Worm (Caenorhabditis elegans) whole organism, L3 larva: ENCODE results near the gene Y51A2D.18.
A peak's percentile ranks its signal among the peaks of the same experiment; 100 is the strongest.

ENCODE experiments used
- R02D3.7 ChIP-seq: fragments of 150-350 bp; optimal IDR thresholded peaks from 2 replicates; lab custom pipeline; 2014; ENCODE audit warnings: missing biosample characterization, missing genetic modification characterization
- ZK546.5 ChIP-seq: sonication (generic microtip); optimal IDR thresholded peaks from 2 replicates; lab custom pipeline; 2017; ENCODE audit warnings: missing biosample characterization, missing genetic modification characterization
- aly-2 ChIP-seq: fragments of 150-350 bp; optimal IDR thresholded peaks from 2 replicates; lab custom pipeline; 2014; ENCODE audit warnings: missing biosample characterization, missing genetic modification characterization
- ama-1 ChIP-seq: fragments of 150-350 bp; optimal IDR thresholded peaks from 2 replicates; lab custom pipeline; 2018
- ceh-28 ChIP-seq: fragments of 150-350 bp; optimal IDR thresholded peaks from 2 replicates; lab custom pipeline; 2014; ENCODE audit warnings: missing biosample characterization, missing genetic modification reagents, missing genetic modification characterization
- ceh-82 ChIP-seq: fragments of 150-350 bp; optimal IDR thresholded peaks from 2 replicates; lab custom pipeline; 2014; ENCODE audit warnings: missing biosample characterization, missing genetic modification characterization
- daf-12 ChIP-seq: fragments of 150-350 bp; optimal IDR thresholded peaks from 2 replicates; lab custom pipeline; 2014; ENCODE audit warnings: missing biosample characterization, missing genetic modification reagents, missing genetic modification characterization
- egl-27 ChIP-seq: sonication (generic microtip); optimal IDR thresholded peaks from 4 replicates; lab custom pipeline; 2017; ENCODE audit warnings: missing biosample characterization, missing genetic modification reagents, missing genetic modification characterization
- elt-1 ChIP-seq: fragments of 150-350 bp; optimal IDR thresholded peaks from 2 replicates; lab custom pipeline; 2014; ENCODE audit warnings: missing biosample characterization, missing genetic modification characterization
- elt-2 ChIP-seq: sonication (generic microtip); optimal IDR thresholded peaks from 2 replicates; lab custom pipeline; 2016; ENCODE audit warnings: missing genetic modification reagents, mild to moderate bottlenecking, missing genetic modification characterization, missing compliant biosample characterization
- eor-1 ChIP-seq, 2 experiments: fragments of 150-350 bp; optimal IDR thresholded peaks; 2 replicates each; lab custom pipeline; 2014 to 2018; ENCODE audit warnings: missing biosample characterization in 2 of 2, missing genetic modification characterization in 2 of 2
- fos-1 ChIP-seq: fragments of 150-350 bp; optimal IDR thresholded peaks from 2 replicates; lab custom pipeline; 2014; ENCODE audit warnings: missing biosample characterization, missing genetic modification characterization
- hmg-11 ChIP-seq: sonication (generic microtip); optimal IDR thresholded peaks from 2 replicates; lab custom pipeline; 2016; ENCODE audit warnings: missing genetic modification characterization, missing compliant biosample characterization
- jun-1 ChIP-seq: fragments of 150-350 bp; optimal IDR thresholded peaks from 2 replicates; lab custom pipeline; 2014; ENCODE audit warnings: missing biosample characterization, missing genetic modification reagents, missing genetic modification characterization
- lin-15B ChIP-seq: fragments of 150-350 bp; optimal IDR thresholded peaks from 2 replicates; lab custom pipeline; 2014; ENCODE audit warnings: missing biosample characterization, missing genetic modification characterization
- lsy-12 ChIP-seq: sonication (generic microtip); optimal IDR thresholded peaks from 2 replicates; lab custom pipeline; 2016; ENCODE audit warnings: mild to moderate bottlenecking, missing genetic modification characterization, missing compliant biosample characterization
- mdl-1 ChIP-seq: fragments of 150-350 bp; optimal IDR thresholded peaks from 2 replicates; lab custom pipeline; 2014; ENCODE audit warnings: missing biosample characterization, missing genetic modification characterization
- nfya-1 ChIP-seq: sonication (generic microtip); optimal IDR thresholded peaks from 2 replicates; lab custom pipeline; 2017; ENCODE audit warnings: missing genetic modification characterization, mild to moderate bottlenecking, missing compliant biosample characterization, antibody characterized with exemption, moderate library complexity; ENCODE audit not compliant: insufficient read depth
- nhr-11 ChIP-seq: fragments of 150-350 bp; optimal IDR thresholded peaks from 2 replicates; lab custom pipeline; 2014; ENCODE audit warnings: missing biosample characterization, missing genetic modification characterization
- nhr-28 ChIP-seq: fragments of 150-350 bp; optimal IDR thresholded peaks from 2 replicates; lab custom pipeline; 2014; ENCODE audit warnings: missing biosample characterization, missing genetic modification characterization
- nhr-67 ChIP-seq: fragments of 150-350 bp; optimal IDR thresholded peaks from 2 replicates; lab custom pipeline; 2014; ENCODE audit warnings: missing biosample characterization, missing genetic modification characterization
- nhr-76 ChIP-seq: fragments of 150-350 bp; sonication (generic microtip); optimal IDR thresholded peaks from 5 replicates; lab custom pipeline; 2014; ENCODE audit warnings: missing biosample characterization, missing genetic modification characterization
- nhr-77 ChIP-seq: fragments of 150-350 bp; optimal IDR thresholded peaks from 2 replicates; lab custom pipeline; 2014; ENCODE audit warnings: missing biosample characterization, missing genetic modification characterization
- pha-4 ChIP-seq: fragments of 150-350 bp; optimal IDR thresholded peaks from 2 replicates; lab custom pipeline; 2014; ENCODE audit warnings: missing biosample characterization, missing genetic modification reagents, missing genetic modification characterization
- pqm-1 ChIP-seq: fragments of 150-350 bp; optimal IDR thresholded peaks from 2 replicates; lab custom pipeline; 2017; ENCODE audit warnings: missing biosample characterization, missing genetic modification characterization, inconsistent platforms
- sea-2 ChIP-seq: fragments of 150-350 bp; sonication (generic microtip); optimal IDR thresholded peaks from 4 replicates; lab custom pipeline; 2014; ENCODE audit warnings: missing biosample characterization, missing genetic modification reagents, missing genetic modification characterization
- skn-1 ChIP-seq: fragments of 150-350 bp; optimal IDR thresholded peaks from 2 replicates; lab custom pipeline; 2014; ENCODE audit warnings: missing biosample characterization, missing genetic modification characterization
- snpc-4 ChIP-seq: fragments of 150-350 bp; optimal IDR thresholded peaks from 2 replicates; lab custom pipeline; 2014; ENCODE audit warnings: missing biosample characterization, missing genetic modification characterization
- tbx-2 ChIP-seq: sonication (generic microtip); optimal IDR thresholded peaks from 2 replicates; lab custom pipeline; 2016; ENCODE audit warnings: mild to moderate bottlenecking, missing genetic modification characterization, missing compliant biosample characterization
- unc-62 ChIP-seq: fragments of 150-350 bp; sonication (generic microtip); optimal IDR thresholded peaks from 4 replicates; lab custom pipeline; 2014; ENCODE audit warnings: missing biosample characterization, missing genetic modification reagents, missing genetic modification characterization
- ztf-11 ChIP-seq: fragments of 150-350 bp; optimal IDR thresholded peaks from 2 replicates; lab custom pipeline; 2014; ENCODE audit warnings: missing biosample characterization, missing genetic modification characterization
- ztf-4 ChIP-seq: fragments of 150-350 bp; optimal IDR thresholded peaks from 2 replicates; lab custom pipeline; 2014; ENCODE audit warnings: missing biosample characterization, missing genetic modification characterization

Gene Y51A2D.18

DNA sequence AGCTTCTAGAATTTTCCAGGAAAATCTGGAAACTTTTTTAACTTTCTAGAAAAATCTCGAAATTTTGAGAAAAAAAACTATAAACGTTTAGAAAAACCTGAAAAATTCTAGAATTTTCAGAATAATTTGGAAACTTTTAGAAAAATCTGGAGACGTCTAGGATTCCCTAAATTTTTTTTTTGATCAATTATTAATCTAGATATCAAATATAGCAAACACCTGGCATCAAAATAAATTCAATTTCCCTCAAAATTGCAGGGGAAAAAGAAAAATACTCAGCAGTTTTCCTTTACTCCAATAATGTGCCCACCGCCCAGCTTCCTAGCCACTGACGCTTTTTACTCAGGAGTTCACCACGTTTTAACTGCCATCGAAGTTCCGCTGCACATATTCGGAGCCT lies 12.8 kb downstream of the Y51A2D.18 start, which contains the start of gene srh-181:
TSS of gene srh-181 (plus strand) at position 301 of the 400 bp plus-strand sequence.
- TF ChIP-seq pha-4 (tag; lab: Kevin White, UChicago) (no peak), elt-2 (no peak), nhr-11 (tag; lab: Kevin White, UChicago) (no peak), hmg-11 (tag; lab: Kevin White, UChicago) (no peak), egl-27 (tag; lab: Kevin White, UChicago) (no peak), ZK546.5 (tag; lab: Kevin White, UChicago) (no peak), unc-62 (GFP tag; lab: Kevin White, UChicago) (no peak), fos-1 (no peak), jun-1 (tag; lab: Kevin White, UChicago) (no peak), R02D3.7 (no peak), skn-1 (tag; lab: Kevin White, UChicago) (no peak), sea-2 (GFP tag; lab: Kevin White, UChicago) (no peak), aly-2 (tag; lab: Kevin White, UChicago) (no peak), snpc-4 (no peak), nhr-77 (tag; lab: Kevin White, UChicago) (no peak), lin-15B (tag; lab: Kevin White, UChicago) (no peak), mdl-1 (tag; lab: Kevin White, UChicago) (no peak), ama-1 (lab: Kevin White, UChicago) (no peak)

DNA sequence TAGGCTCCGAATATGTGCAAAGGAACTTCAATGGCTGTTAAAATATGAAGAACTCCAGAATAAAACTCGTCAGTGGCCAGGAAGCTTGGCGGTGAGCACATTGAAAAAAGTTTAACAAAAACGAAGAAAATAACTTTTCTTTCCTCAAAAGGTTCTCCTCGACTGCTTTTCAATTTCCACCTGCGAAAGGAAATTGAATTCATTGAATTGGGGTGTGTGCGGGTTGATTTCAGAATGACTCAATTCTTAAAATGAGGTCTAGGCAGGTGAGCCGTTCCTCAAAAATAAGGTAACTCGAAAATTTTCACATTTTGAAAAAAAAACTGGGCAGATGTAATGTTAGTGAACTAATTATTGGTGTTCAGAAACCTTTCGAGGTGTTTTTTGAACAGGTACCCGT lies 13.6 kb downstream of the Y51A2D.18 start, which contains the start of gene srh-182:
TSS of gene srh-182 (minus strand) at position 101 of the 400 bp plus-strand sequence.
- TF ChIP-seq nhr-28 (tag; lab: Kevin White, UChicago), result no peak
- TF ChIP-seq ztf-4 (tag; lab: Kevin White, UChicago), result no peak
- TF ChIP-seq pha-4 (tag; lab: Kevin White, UChicago), result no peak
- no peak for TF ChIP-seq ceh-28 (tag; lab: Kevin White, UChicago)
- TF ChIP-seq nhr-77 (tag; lab: Kevin White, UChicago), result no peak
- TF ChIP-seq ama-1 (lab: Kevin White, UChicago), result no peak
- no peak for TF ChIP-seq ceh-82 (tag; lab: Kevin White, UChicago)
- no peak for TF ChIP-seq R02D3.7
- no peak for TF ChIP-seq eor-1 (tag; optimal IDR thresholded peaks at IDR 0.05; lab: Kevin White, UChicago)
- TF ChIP-seq nhr-67 (tag; lab: Kevin White, UChicago), result no peak
- TF ChIP-seq tbx-2 (tag; lab: Kevin White, UChicago), result no peak
- TF ChIP-seq pqm-1 (tag; lab: Kevin White, UChicago), result no peak
- TF ChIP-seq ZK546.5 (tag; lab: Kevin White, UChicago), result no peak
- TF ChIP-seq nhr-11 (tag; lab: Kevin White, UChicago), result no peak
- TF ChIP-seq ztf-11 (tag; lab: Kevin White, UChicago), result no peak
- TF ChIP-seq daf-12 (tag; lab: Kevin White, UChicago), result no peak

DNA sequence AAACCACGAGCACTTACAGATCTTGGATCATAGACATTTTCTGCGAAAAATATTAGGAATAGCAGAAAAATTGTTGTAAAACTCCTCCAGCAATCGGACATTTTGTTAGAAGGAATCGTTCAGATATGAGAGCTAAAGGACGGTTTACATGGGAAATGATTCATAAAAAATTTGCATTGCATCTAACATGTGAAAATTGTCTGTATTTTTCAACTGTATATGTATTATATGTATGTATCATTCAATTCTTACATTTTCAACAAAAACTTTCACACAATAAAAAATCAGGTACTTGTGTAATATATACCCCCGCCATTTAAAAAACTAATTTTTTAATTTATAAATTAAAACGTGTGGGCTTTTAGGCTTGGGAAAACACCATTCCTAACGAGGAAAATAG lies 19.0 kb downstream of the Y51A2D.18 start, which contains the start of gene ZK228.13:
TSS of gene ZK228.13 (minus strand) at position 101 of the 400 bp plus-strand sequence.
- TF ChIP-seq nfya-1 (tag; lab: Kevin White, UChicago) (no peak), elt-1 (no peak)
- TF ChIP-seq, all 47 proteins: peak for 0

- TF ChIP-seq pqm-1 (tag; lab: Kevin White, UChicago) (peak; percentile 13), jun-1 (tag; lab: Kevin White, UChicago) (no peak), elt-2 (peak; percentile 86), ceh-28 (tag; lab: Kevin White, UChicago) (peak; percentile 21), aly-2 (tag; lab: Kevin White, UChicago) (no peak), lsy-12 (tag; lab: Kevin White, UChicago) (no peak)
These were observed 24.7 kb downstream of the Y51A2D.18 start, which contains the start of gene ZK228.4 for ce11 chrV:18462365-18462837. Gene ZK228.4 (plus strand): TSS chrV:18462787.

DNA sequence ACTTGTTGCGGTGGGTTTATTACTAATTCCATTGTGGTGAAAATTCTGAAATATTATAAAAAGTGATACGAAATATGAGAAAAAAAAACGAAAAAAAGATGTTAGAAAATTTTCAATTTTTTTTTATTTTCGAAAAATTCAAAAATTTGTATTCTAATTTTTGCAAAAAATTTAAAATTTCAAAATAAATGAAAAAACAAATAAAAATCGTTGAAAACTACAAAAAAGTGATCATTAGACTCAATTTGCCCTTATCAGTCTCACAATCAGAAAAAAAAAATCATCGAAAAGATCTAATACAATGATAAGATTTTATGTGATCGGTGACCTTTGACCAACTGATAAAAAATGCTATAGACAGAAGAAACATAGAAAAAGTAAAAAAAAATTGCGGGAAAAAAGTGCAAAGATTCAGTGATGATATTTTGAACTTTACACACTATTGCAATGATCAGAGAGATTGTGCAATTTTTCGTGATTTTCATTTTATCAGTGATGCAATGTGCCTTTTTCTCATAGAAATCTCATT lies 25.8 kb downstream of the Y51A2D.18 start, which contains the start of gene ZK228.3:
TSS of gene ZK228.3 (minus strand) at position 51 of the 529 bp plus-strand sequence.
- TF ChIP-seq lin-15B (tag; lab: Kevin White, UChicago) (no peak), pqm-1 (tag; lab: Kevin White, UChicago) (peak; percentile 84), elt-2 (peak; percentile 97), nhr-76 (no peak)
- TF ChIP-seq, all 47 proteins: peak for 2
